Worm (Caenorhabditis elegans): ENCODE measurements around the gene Y62H9A.14.

The Y62H9A.14 gene

ce11 chrX:11896708-11897107 lies 24.3 kb upstream of the Y62H9A.14 start:
- no peak for TF ChIP-seq vab-15 (tag; optimal IDR thresholded peaks at IDR 0.05)
- TF ChIP-seq xbp-1 (tag; optimal IDR thresholded peaks at IDR 0.05) = no peak
- no peak for TF ChIP-seq tlp-1 (tag; optimal IDR thresholded peaks at IDR 0.05)

- TF ChIP-seq ceh-8 (GFP tag; optimal IDR thresholded peaks at IDR 0.05) (no peak), dpl-1 (GFP tag; optimal IDR thresholded peaks at IDR 0.05) (no peak), ama-1 (optimal IDR thresholded peaks at IDR 0.05) (no peak), ets-5 (GFP tag; IDR thresholded peaks at IDR 0.05) (0 out of 2 replicates have a peak, but pooled peaks have one; percentile 48), xbp-1 (tag; optimal IDR thresholded peaks at IDR 0.05) (no peak)
Observed at ce11 chrX:11898040-11898439, 23.0 kb upstream of the Y62H9A.14 start, which contains the start of gene Y62H9A.9. Gene Y62H9A.9, minus strand, starts transcription at chrX:11898140.

- TF ChIP-seq Y116A8C.19 (tag; optimal IDR thresholded peaks at IDR 0.05; ENCODE audit: borderline replicate concordance) (no peak), sptf-1 (tag; optimal IDR thresholded peaks at IDR 0.05) (no peak), ceh-63 (GFP tag; optimal IDR thresholded peaks at IDR 0.05) (no peak), fkh-10 (GFP tag; optimal IDR thresholded peaks at IDR 0.05) (peak; percentile 15), efl-3 (GFP tag; optimal IDR thresholded peaks at IDR 0.05) (no peak), fos-1 (tag; optimal IDR thresholded peaks at IDR 0.05) (no peak), efl-1 (optimal IDR thresholded peaks at IDR 0.05) (peak in 1 of 2 experiments; percentile 0), efl-1 (GFP tag; optimal IDR thresholded peaks at IDR 0.05 in 1 of 2) (no peak), C04F5.9 (tag; optimal IDR thresholded peaks at IDR 0.05) (no peak), lin-14 (GFP tag; optimal IDR thresholded peaks at IDR 0.05) (no peak), lin-15B (tag; optimal IDR thresholded peaks at IDR 0.05) (no peak), dsc-1 (tag; optimal IDR thresholded peaks at IDR 0.05) (peak; percentile 47), hlh-4 (tag; optimal IDR thresholded peaks at IDR 0.05) (no peak), nhr-28 (tag; optimal IDR thresholded peaks at IDR 0.05) (no peak), skn-1 (tag; optimal IDR thresholded peaks at IDR 0.05) (no peak), ceh-82 (tag; optimal IDR thresholded peaks at IDR 0.05) (peak in 1 of 3 experiments; percentile 18), egl-27 (tag; optimal IDR thresholded peaks at IDR 0.05) (no peak), nhr-11 (tag; optimal IDR thresholded peaks at IDR 0.05) (no peak), snpc-4 (tag; optimal IDR thresholded peaks at IDR 0.05) (no peak), isw-1 (GFP tag; IDR thresholded peaks at IDR 0.05) (no peak), nhr-47 (tag; optimal IDR thresholded peaks at IDR 0.05) (peak; percentile 41), nhr-76 (tag; optimal IDR thresholded peaks at IDR 0.05) (no peak), tbx-2 (tag; optimal IDR thresholded peaks at IDR 0.05) (no peak), fkh-4 (tag; optimal IDR thresholded peaks at IDR 0.05; ENCODE audit: borderline replicate concordance) (no peak), ceh-90 (tag; optimal IDR thresholded peaks at IDR 0.05) (no peak), alr-1 (tag; optimal IDR thresholded peaks at IDR 0.05; ENCODE audit: borderline replicate concordance) (no peak), nhr-71 (tag; optimal IDR thresholded peaks at IDR 0.05) (no peak), tlp-1 (tag; optimal IDR thresholded peaks at IDR 0.05) (no peak), ets-5 (GFP tag; IDR thresholded peaks at IDR 0.05) (no peak), ceh-88 (GFP tag; IDR thresholded peaks at IDR 0.05) (no peak), hpl-2 (GFP tag; optimal IDR thresholded peaks at IDR 0.05) (no peak)
Observed at ce11 chrX:11899031-11899430, 22.0 kb upstream of the Y62H9A.14 start.

ce11 chrX:11902661-11903060 lies 18.4 kb upstream of the Y62H9A.14 start, which contains the start of gene Y62H9A.10:
Gene Y62H9A.10, minus strand, starts transcription at chrX:11902761.
- no peak for TF ChIP-seq ceh-8 (GFP tag; optimal IDR thresholded peaks at IDR 0.05)
- TF ChIP-seq nhr-85 (tag) = no peak
- no peak for TF ChIP-seq irx-1 (tag; optimal IDR thresholded peaks at IDR 0.05)
- no peak for TF ChIP-seq rnt-1 (tag; optimal IDR thresholded peaks at IDR 0.05)
- TF ChIP-seq sup-37 (GFP tag; optimal IDR thresholded peaks at IDR 0.05) = no peak
- TF ChIP-seq ama-1 (optimal IDR thresholded peaks at IDR 0.05) = no peak
- no peak for TF ChIP-seq fos-1 (tag; optimal IDR thresholded peaks at IDR 0.05)
- no peak for TF ChIP-seq isw-1 (GFP tag; IDR thresholded peaks at IDR 0.05)
- TF ChIP-seq ets-5 (GFP tag; IDR thresholded peaks at IDR 0.05) = no peak
- no peak for TF ChIP-seq nhr-84 (tag; optimal IDR thresholded peaks at IDR 0.05)
- TF ChIP-seq hlh-4 (tag; optimal IDR thresholded peaks at IDR 0.05) = no peak
- no peak for TF ChIP-seq hlh-17 (GFP tag; optimal IDR thresholded peaks at IDR 0.05; ENCODE audit: borderline replicate concordance)
- no peak for TF ChIP-seq pax-3 (tag; optimal IDR thresholded peaks at IDR 0.05)
- TF ChIP-seq ceh-63 (GFP tag; optimal IDR thresholded peaks at IDR 0.05) = no peak
- no peak for TF ChIP-seq nhr-71 (tag; optimal IDR thresholded peaks at IDR 0.05)
- TF ChIP-seq ceh-88 (GFP tag; IDR thresholded peaks at IDR 0.05) = no peak
- no peak for TF ChIP-seq lin-14 (GFP tag; optimal IDR thresholded peaks at IDR 0.05)
- TF ChIP-seq unc-62 (GFP tag; optimal IDR thresholded peaks at IDR 0.05) = no peak
- TF ChIP-seq C16A3.4 (tag; optimal IDR thresholded peaks at IDR 0.05) = no peak
- TF ChIP-seq efl-1 (optimal IDR thresholded peaks at IDR 0.05) = no peak
- TF ChIP-seq efl-1 (GFP tag; optimal IDR thresholded peaks at IDR 0.05 in 1 of 2) = no peak

Data from whole organism, L1 larva.